Worm (Caenorhabditis elegans) whole organism, L2 larva: Measurements from ENCODE around the gene C09B8.4.

Source experiments
- C34F6.9 ChIP-seq: fragments of 150-350 bp; optimal IDR thresholded peaks from 2 replicates; lab custom pipeline; 2014; ENCODE audit warnings: missing biosample characterization, missing genetic modification characterization
- R02D3.7 ChIP-seq: fragments of 150-350 bp; optimal IDR thresholded peaks from 2 replicates; lab custom pipeline; 2014; ENCODE audit warnings: missing biosample characterization, missing genetic modification characterization
- aly-2 ChIP-seq: fragments of 150-350 bp; optimal IDR thresholded peaks from 2 replicates; lab custom pipeline; 2014; ENCODE audit warnings: missing biosample characterization, missing genetic modification characterization
- ama-1 ChIP-seq: fragments of 150-350 bp; optimal IDR thresholded peaks from 2 replicates; lab custom pipeline; 2018; ENCODE audit warnings: inconsistent platforms
- blmp-1 ChIP-seq: sonication (generic microtip); optimal IDR thresholded peaks from 2 replicates; lab custom pipeline; 2017; ENCODE audit warnings: missing genetic modification characterization, mild to moderate bottlenecking, missing compliant biosample characterization, antibody characterized with exemption, moderate library complexity; ENCODE audit not compliant: insufficient read depth
- crh-2 ChIP-seq: sonication (generic microtip); optimal IDR thresholded peaks from 2 replicates; lab custom pipeline; 2017; ENCODE audit warnings: missing biosample characterization, missing genetic modification characterization
- dmd-4 ChIP-seq: sonication (generic microtip); optimal IDR thresholded peaks from 2 replicates; lab custom pipeline; 2017; ENCODE audit warnings: missing biosample characterization, missing genetic modification characterization
- lsy-2 ChIP-seq, 2 experiments: fragments of 150-350 bp in 1 of 2; sonication (generic microtip) in 1 of 2; optimal IDR thresholded peaks; 2 replicates each; lab custom pipeline; 2014 to 2017; ENCODE audit warnings: missing biosample characterization in 2 of 2, missing genetic modification characterization in 2 of 2
- nhr-10 ChIP-seq: sonication (generic microtip); optimal IDR thresholded peaks from 2 replicates; lab custom pipeline; 2017; ENCODE audit warnings: missing biosample characterization, missing genetic modification characterization
- nhr-11 ChIP-seq: fragments of 150-350 bp; optimal IDR thresholded peaks from 2 replicates; lab custom pipeline; 2014; ENCODE audit warnings: missing biosample characterization, missing genetic modification characterization
- nhr-23 ChIP-seq: fragments of 150-350 bp; optimal IDR thresholded peaks from 2 replicates; lab custom pipeline; 2014; ENCODE audit warnings: missing biosample characterization, missing genetic modification reagents, missing genetic modification characterization
- peb-1 ChIP-seq: fragments of 150-350 bp; optimal IDR thresholded peaks from 2 replicates; lab custom pipeline; 2014; ENCODE audit warnings: missing biosample characterization, missing genetic modification characterization
- ztf-1 ChIP-seq: fragments of 200-800 bp; sonication (Bioruptor generic); conservative IDR thresholded peaks from 2 replicates; pipeline ENCODE4 v1.3.6; 2022; ENCODE audit warnings: missing genetic modification characterization, missing compliant biosample characterization
- ztf-4 ChIP-seq: fragments of 150-350 bp; optimal IDR thresholded peaks from 2 replicates; lab custom pipeline; 2014; ENCODE audit warnings: missing biosample characterization, missing genetic modification characterization

- TF ChIP-seq nhr-10 (tag; lab: Kevin White, UChicago): no peak
- TF ChIP-seq ama-1 (lab: Kevin White, UChicago): no peak
- TF ChIP-seq nhr-23 (tag; lab: Kevin White, UChicago): no peak
- TF ChIP-seq C34F6.9 (tag; lab: Kevin White, UChicago): no peak
- TF ChIP-seq ztf-1: no peak
- TF ChIP-seq peb-1 (tag; lab: Kevin White, UChicago): no peak
- TF ChIP-seq nhr-11 (tag; lab: Kevin White, UChicago): no peak
- no peak for TF ChIP-seq lsy-2 (tag; optimal IDR thresholded peaks at IDR 0.05; lab: Kevin White, UChicago)
- TF ChIP-seq dmd-4 (tag; lab: Kevin White, UChicago): no peak
- TF ChIP-seq crh-2 (tag; lab: Kevin White, UChicago): peak; percentile 1
- no peak for TF ChIP-seq ztf-4 (tag; lab: Kevin White, UChicago)
- TF ChIP-seq aly-2: no peak
- no peak for TF ChIP-seq blmp-1
- no peak for TF ChIP-seq R02D3.7 (tag; lab: Kevin White, UChicago)
Observed at ce11 chrX:6043283-6043682, 23.5 kb upstream of the C09B8.4 start.
